Worm (Caenorhabditis elegans) whole organism, early embryonic: ENCODE results near the gene C08B6.14.

ENCODE experiments used
- F13C5.2 ChIP-seq: sonication (generic microtip); optimal IDR thresholded peaks from 2 replicates; lab custom pipeline; 2017; ENCODE audit warnings: mild to moderate bottlenecking, missing genetic modification characterization, inconsistent platforms, missing compliant biosample characterization
- aly-1 ChIP-seq: sonication (generic microtip); optimal IDR thresholded peaks from 2 replicates; lab custom pipeline; 2016; ENCODE audit warnings: missing genetic modification characterization, missing compliant biosample characterization
- ama-1 ChIP-seq: fragments of 150-350 bp; optimal IDR thresholded peaks from 2 replicates; lab custom pipeline; 2014
- hmbx-1 ChIP-seq: sonication (generic microtip); optimal IDR thresholded peaks from 2 replicates; lab custom pipeline; 2016; ENCODE audit warnings: mild to moderate bottlenecking, missing genetic modification characterization, missing compliant biosample characterization
- hmg-4 ChIP-seq: fragments of 200-800 bp; sonication (Bioruptor generic); optimal IDR thresholded peaks from 2 replicates; lab custom pipeline; 2018; ENCODE audit warnings: mild to moderate bottlenecking, missing genetic modification characterization, missing compliant biosample characterization
- pes-1 ChIP-seq: fragments of 200-800 bp; sonication (Bioruptor generic); IDR thresholded peaks from 2 replicates; pipeline ENCODE4 v1.3.6; 2022; ENCODE audit warnings: missing genetic modification reagents, missing genetic modification characterization, missing compliant biosample characterization
- scrt-1 ChIP-seq: fragments of 200-800 bp; sonication (Bioruptor generic); IDR thresholded peaks from 2 replicates; pipeline ENCODE4 v1.3.6; 2022; ENCODE audit warnings: missing genetic modification characterization, missing compliant biosample characterization
- tra-4 ChIP-seq: sonication (generic microtip); optimal IDR thresholded peaks from 2 replicates; lab custom pipeline; 2017; ENCODE audit warnings: missing genetic modification characterization, missing compliant biosample characterization

ce11 chrV:10134077-10134693 lies 32.4 kb upstream of the C08B6.14 start, which contains the start of the genes C08B6.18, wdr-20 and C08B6.8:
- TF ChIP-seq hmbx-1 (tag; lab: Kevin White, UChicago): no peak
- TF ChIP-seq scrt-1 (GFP tag; lab: Robert Waterston, UW): no peak
- no peak for TF ChIP-seq ama-1
- TF ChIP-seq F13C5.2 (tag; lab: Kevin White, UChicago): no peak
- TF ChIP-seq tra-4: no peak
- TF ChIP-seq aly-1: no peak
- TF ChIP-seq pes-1 (GFP tag; lab: Robert Waterston, UW): no peak
- no peak for TF ChIP-seq hmg-4 (GFP tag; lab: Kevin White, UChicago)
